Worm (Caenorhabditis elegans) whole organism, young adult: ENCODE results near the gene dhc-3.
"Not testable (repeated sequence)": the region's sequence is repeated elsewhere in the genome, so short reads cannot be mapped to it uniquely, and the experiment has no call there.

Experiments
- C06A6.2 ChIP-seq: fragments of 200-800 bp; sonication (Bioruptor generic); conservative IDR thresholded peaks from 2 replicates; pipeline ENCODE4 v1.3.6; 2022; ENCODE audit warnings: missing genetic modification characterization, missing compliant biosample characterization
- F10E7.11 ChIP-seq: sonication (generic microtip); optimal IDR thresholded peaks from 2 replicates; lab custom pipeline; 2017; ENCODE audit warnings: mild to moderate bottlenecking, missing genetic modification characterization, moderate library complexity, missing compliant biosample characterization
- F23B12.7 ChIP-seq: sonication (generic microtip); optimal IDR thresholded peaks from 2 replicates; lab custom pipeline; 2017; ENCODE audit warnings: missing genetic modification characterization, mild to moderate bottlenecking, missing compliant biosample characterization, antibody characterized with exemption, moderate library complexity; ENCODE audit not compliant: insufficient read depth
- F33H1.4 ChIP-seq: fragments of 200-800 bp; sonication (Bioruptor generic); IDR thresholded peaks from 2 replicates; pipeline ENCODE4 v1.3.6; 2022; ENCODE audit warnings: missing genetic modification reagents, missing genetic modification characterization, missing compliant biosample characterization
- F37B4.10 ChIP-seq: fragments of 200-800 bp; sonication (Bioruptor generic); IDR thresholded peaks from 2 replicates; pipeline ENCODE4 v1.3.6; 2022; ENCODE audit warnings: missing genetic modification characterization, missing compliant biosample characterization
- F49E8.2 ChIP-seq: sonication (generic microtip); optimal IDR thresholded peaks from 3 replicates; lab custom pipeline; 2017; ENCODE audit warnings: missing genetic modification characterization, mild to moderate bottlenecking, missing compliant biosample characterization, antibody characterized with exemption, moderate library complexity; ENCODE audit not compliant: insufficient read depth
- F57C9.4 ChIP-seq: sonication (generic microtip); optimal IDR thresholded peaks from 2 replicates; lab custom pipeline; 2017; ENCODE audit warnings: mild to moderate bottlenecking, missing genetic modification characterization, missing compliant biosample characterization
- Y56A3A.18 ChIP-seq: fragments of 200-800 bp; sonication (Bioruptor generic); IDR thresholded peaks from 2 replicates; pipeline ENCODE4 v1.3.6; 2022; ENCODE audit warnings: missing genetic modification reagents, missing genetic modification characterization, missing compliant biosample characterization
- atf-7 ChIP-seq: sonication (generic microtip); optimal IDR thresholded peaks from 2 replicates; lab custom pipeline; 2017; ENCODE audit warnings: mild to moderate bottlenecking, missing genetic modification characterization, missing compliant biosample characterization
- attf-6 ChIP-seq: fragments of 200-800 bp; sonication (Bioruptor generic); IDR thresholded peaks from 2 replicates; pipeline ENCODE4 v1.3.6; 2022; ENCODE audit warnings: missing genetic modification reagents, missing genetic modification characterization, missing compliant biosample characterization
- bed-2 ChIP-seq: fragments of 200-800 bp; sonication (Bioruptor generic); IDR thresholded peaks from 2 replicates; pipeline ENCODE4 v1.3.6; 2022; ENCODE audit warnings: missing genetic modification reagents, missing genetic modification characterization, missing compliant biosample characterization
- cebp-2 ChIP-seq: fragments of 200-800 bp; sonication (Bioruptor generic); IDR thresholded peaks from 2 replicates; pipeline ENCODE4 v1.3.6; 2022; ENCODE audit warnings: missing genetic modification characterization, missing compliant biosample characterization
- ceh-100 ChIP-seq: fragments of 200-800 bp; sonication (Bioruptor generic); IDR thresholded peaks from 2 replicates; pipeline ENCODE4 v1.3.6; 2022; ENCODE audit warnings: missing genetic modification reagents, missing genetic modification characterization, missing compliant biosample characterization
- ceh-58 ChIP-seq: fragments of 200-800 bp; sonication (Bioruptor generic); IDR thresholded peaks from 2 replicates; pipeline ENCODE4 v1.3.6; 2022; ENCODE audit warnings: missing genetic modification characterization, missing compliant biosample characterization
- ceh-79 ChIP-seq: sonication (generic microtip); optimal IDR thresholded peaks from 2 replicates; lab custom pipeline; 2017; ENCODE audit warnings: mild to moderate bottlenecking, missing genetic modification characterization, missing compliant biosample characterization
- ceh-91 ChIP-seq: fragments of 200-800 bp; sonication (Bioruptor generic); IDR thresholded peaks from 2 replicates; pipeline ENCODE4 v1.3.6; 2022; ENCODE audit warnings: missing genetic modification reagents, missing genetic modification characterization, missing compliant biosample characterization
- chd-7 ChIP-seq: sonication (generic microtip); optimal IDR thresholded peaks from 2 replicates; lab custom pipeline; 2016; ENCODE audit warnings: mild to moderate bottlenecking, missing genetic modification characterization, moderate library complexity, missing compliant biosample characterization
- dpff-1 ChIP-seq: sonication (generic microtip); optimal IDR thresholded peaks from 2 replicates; lab custom pipeline; 2017; ENCODE audit warnings: mild to moderate bottlenecking, missing genetic modification characterization, missing compliant biosample characterization
- dpl-1 ChIP-seq: fragments of 150-350 bp; optimal IDR thresholded peaks from 2 replicates; lab custom pipeline; 2014; ENCODE audit warnings: missing biosample characterization, missing genetic modification reagents, missing genetic modification characterization
- efl-1 ChIP-seq: fragments of 150-350 bp; optimal IDR thresholded peaks from 2 replicates; lab custom pipeline; 2014; ENCODE audit warnings: missing biosample characterization, missing genetic modification reagents, missing genetic modification characterization
- egl-18 ChIP-seq: fragments of 200-800 bp; sonication (Bioruptor generic); IDR thresholded peaks from 2 replicates; pipeline ENCODE4 v1.3.6; 2022; ENCODE audit warnings: missing genetic modification reagents, missing genetic modification characterization, missing compliant biosample characterization
- egrh-3 ChIP-seq: fragments of 200-800 bp; sonication (Bioruptor generic); IDR thresholded peaks from 2 replicates; pipeline ENCODE4 v1.3.6; 2022; ENCODE audit warnings: missing genetic modification reagents, missing genetic modification characterization, missing compliant biosample characterization
- ekl-4 ChIP-seq: fragments of 200-800 bp; sonication (Bioruptor generic); IDR thresholded peaks from 2 replicates; pipeline ENCODE4 v1.3.6; 2022; ENCODE audit warnings: missing genetic modification reagents, missing genetic modification characterization, missing compliant biosample characterization
- fkh-3 ChIP-seq: sonication (generic microtip); optimal IDR thresholded peaks from 2 replicates; lab custom pipeline; 2016; ENCODE audit warnings: mild to moderate bottlenecking, missing genetic modification characterization, missing compliant biosample characterization
- lag-1 ChIP-seq: fragments of 200-800 bp; sonication (Bioruptor generic); IDR thresholded peaks from 2 replicates; pipeline ENCODE4 v1.3.6; 2022; ENCODE audit warnings: missing genetic modification reagents, missing genetic modification characterization, missing compliant biosample characterization
- lir-1 ChIP-seq: fragments of 200-800 bp; sonication (Bioruptor generic); conservative IDR thresholded peaks from 2 replicates; pipeline ENCODE4 v1.3.6; 2022; ENCODE audit warnings: missing genetic modification reagents, missing genetic modification characterization, missing compliant biosample characterization
- lsl-1 ChIP-seq: fragments of 200-800 bp; sonication (Bioruptor generic); optimal IDR thresholded peaks from 2 replicates; lab custom pipeline; 2018; ENCODE audit warnings: mild to moderate bottlenecking, missing genetic modification characterization, moderate library complexity, missing compliant biosample characterization
- madf-8 ChIP-seq: fragments of 200-800 bp; sonication (Bioruptor generic); conservative IDR thresholded peaks from 2 replicates; pipeline ENCODE4 v1.3.6; 2022; ENCODE audit warnings: missing genetic modification reagents, missing genetic modification characterization, missing compliant biosample characterization
- mel-28 ChIP-seq: sonication (generic microtip); optimal IDR thresholded peaks from 2 replicates; lab custom pipeline; 2016; ENCODE audit warnings: borderline replicate concordance, mild to moderate bottlenecking, missing genetic modification characterization, missing compliant biosample characterization
- mxl-1 ChIP-seq: sonication (generic microtip); optimal IDR thresholded peaks from 2 replicates; lab custom pipeline; 2016; ENCODE audit warnings: missing genetic modification characterization, missing compliant biosample characterization
- nhr-80 ChIP-seq: sonication (generic microtip); optimal IDR thresholded peaks from 2 replicates; lab custom pipeline; 2016; ENCODE audit warnings: missing genetic modification characterization, missing compliant biosample characterization
- pbrm-1 ChIP-seq: fragments of 200-800 bp; sonication (Bioruptor generic); IDR thresholded peaks from 2 replicates; pipeline ENCODE4 v1.3.6; 2022; ENCODE audit warnings: missing genetic modification reagents, missing genetic modification characterization, missing compliant biosample characterization
- pha-4 ChIP-seq: fragments of 150-350 bp; sonication (generic microtip); optimal IDR thresholded peaks from 2 replicates; lab custom pipeline; 2014; ENCODE audit warnings: missing biosample characterization, missing genetic modification reagents, missing genetic modification characterization
- rpc-1 ChIP-seq, 2 experiments: fragments of 150-350 bp in 1 of 2; sonication (generic microtip) in 1 of 2; optimal IDR thresholded peaks; 2 replicates each; lab custom pipeline; 2014 to 2018; ENCODE audit warnings: missing biosample characterization in 1 of 2, missing genetic modification characterization in 1 of 2, missing genetic modification reagents in 1 of 2, missing genotype in 1 of 2
- snpc-4 ChIP-seq, 5 experiments: fragments of 150-350 bp in 1 of 5; sonication (generic microtip) in 4 of 5; optimal IDR thresholded peaks; 2 replicates each; lab custom pipeline; 2014 to 2018; ENCODE audit warnings: missing genetic modification characterization in 5 of 5, missing biosample characterization in 3 of 5, antibody characterized with exemption in 2 of 5, mild to moderate bottlenecking in 2 of 5, missing compliant biosample characterization in 2 of 5, missing genotype in 2 of 5, moderate library complexity in 2 of 5, missing genetic modification reagents in 1 of 5
- somi-1 ChIP-seq: fragments of 200-800 bp; sonication (Bioruptor generic); optimal IDR thresholded peaks from 2 replicates; lab custom pipeline; 2018; ENCODE audit warnings: mild to moderate bottlenecking, missing genetic modification characterization, missing compliant biosample characterization
- tbp1 ChIP-seq: fragments of 200-800 bp; sonication (Bioruptor generic); optimal IDR thresholded peaks from 2 replicates; lab custom pipeline; 2018; ENCODE audit warnings: mild to moderate bottlenecking, missing genetic modification characterization, missing compliant biosample characterization
- unc-62 ChIP-seq: fragments of 150-350 bp; optimal IDR thresholded peaks from 2 replicates; lab custom pipeline; 2014; ENCODE audit warnings: missing biosample characterization, missing genetic modification reagents, missing genetic modification characterization
- zim-3 ChIP-seq: sonication (generic microtip); optimal IDR thresholded peaks from 2 replicates; lab custom pipeline; 2017; ENCODE audit warnings: mild to moderate bottlenecking, missing genetic modification characterization, moderate library complexity, missing compliant biosample characterization
- ztf-22 ChIP-seq: fragments of 200-800 bp; sonication (Bioruptor generic); optimal IDR thresholded peaks from 2 replicates; lab custom pipeline; 2018; ENCODE audit warnings: mild to moderate bottlenecking, missing genetic modification characterization, moderate library complexity, missing compliant biosample characterization
- ztf-28 ChIP-seq: fragments of 200-800 bp; sonication (Bioruptor generic); IDR thresholded peaks from 2 replicates; pipeline ENCODE4 v1.3.6; 2022; ENCODE audit warnings: missing genetic modification reagents, missing genetic modification characterization, missing compliant biosample characterization

Gene dhc-3

DNA sequence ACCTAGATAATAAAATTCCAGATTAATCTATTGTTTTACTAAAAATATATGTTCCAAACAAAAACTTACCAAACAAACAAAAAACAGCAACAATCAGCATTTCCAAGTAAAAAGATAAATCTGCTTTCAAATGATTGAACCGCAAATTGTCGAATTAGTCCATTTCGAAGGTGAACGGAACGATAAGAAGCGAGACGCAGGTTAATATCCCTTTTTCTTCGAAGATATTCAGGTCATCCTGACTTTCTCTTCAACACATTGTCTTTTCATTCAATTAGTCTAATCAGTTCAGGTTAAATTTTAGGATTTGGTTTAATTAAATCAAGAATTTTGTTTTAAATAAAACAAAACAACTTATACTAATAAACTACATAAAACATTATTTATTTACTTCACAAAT, 5.4 kb upstream of the dhc-3 start, which contains the start of gene B0365.9 (continued):
- TF ChIP-seq rpc-1 (optimal IDR thresholded peaks at IDR 0.05; lab: Kevin White, UChicago) (no peak), rpc-1 (tag; optimal IDR thresholded peaks at IDR 0.05; lab: Kevin White, UChicago) (no peak), mxl-1 (tag; lab: Kevin White, UChicago) (no peak), ztf-28 (no peak), cebp-2 (no peak)

DNA sequence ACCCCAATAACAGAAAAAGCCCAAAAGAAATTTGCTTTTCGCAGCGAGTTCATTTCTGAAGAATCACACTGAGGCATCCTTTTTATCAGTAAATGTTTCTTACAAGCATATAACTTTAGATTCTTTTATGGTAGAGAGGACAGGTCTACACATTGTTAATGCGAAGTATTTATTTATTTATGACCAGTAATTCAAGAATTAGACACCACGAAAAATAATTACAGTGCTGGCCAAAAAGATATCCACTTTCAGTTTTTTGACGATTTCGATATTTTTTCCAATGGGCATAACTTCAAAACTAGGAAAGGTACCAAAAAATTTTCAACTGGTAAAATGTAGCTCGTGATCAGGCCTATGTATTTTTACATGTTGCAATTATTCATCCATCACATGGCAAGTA, 4.0 kb upstream of the dhc-3 start, which contains the start of gene clec-225:
TSS of gene clec-225 (minus strand) at position 101 of the 400 bp plus-strand sequence.
- TF ChIP-seq mel-28 (tag; lab: Kevin White, UChicago); ceh-58; ceh-91 (GFP tag; lab: Robert Waterston, UW): not testable (repeated sequence)

DNA sequence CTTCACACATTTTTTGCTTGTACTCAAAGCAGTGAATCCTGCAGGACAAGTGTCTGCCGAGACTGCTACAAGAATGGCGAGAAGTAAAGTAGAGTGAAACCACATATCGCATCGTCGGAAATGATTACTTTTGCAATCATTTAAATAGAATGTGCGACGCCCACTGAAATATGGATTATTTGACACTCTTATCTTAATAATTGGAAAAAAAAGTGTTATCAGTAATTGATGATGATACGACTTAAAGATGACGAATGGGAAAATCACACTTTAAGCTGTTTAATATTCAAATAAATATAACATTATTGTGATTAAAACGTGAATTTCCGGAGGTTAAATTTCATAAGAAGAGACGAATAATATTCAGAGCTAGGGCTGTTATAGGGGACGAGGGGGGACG, 826 bp upstream of the dhc-3 start, which contains the start of gene clec-41:
TSS of gene clec-41 (minus strand) at position 147 of the 400 bp plus-strand sequence.
- peak; percentile 81 for TF ChIP-seq nhr-80
- TF ChIP-seq atf-7 (tag; lab: Kevin White, UChicago): no peak

- TF ChIP-seq lsl-1 (peak; percentile 56), nhr-80 (no peak), chd-7 (tag; lab: Kevin White, UChicago) (no peak), lir-1 (no peak), attf-6 (GFP tag; lab: Robert Waterston, UW) (no peak), Y56A3A.18 (GFP tag; lab: Robert Waterston, UW) (no peak), F49E8.2 (tag; lab: Kevin White, UChicago) (no peak), F57C9.4 (tag; lab: Kevin White, UChicago) (no peak), pbrm-1 (GFP tag; lab: Robert Waterston, UW) (no peak), ceh-79 (tag; lab: Kevin White, UChicago) (no peak), ceh-91 (GFP tag; lab: Robert Waterston, UW) (0 out of 2 replicates have a peak, but pooled peaks have one; percentile 37), ztf-22 (GFP tag; lab: Kevin White, UChicago) (no peak), F37B4.10 (GFP tag; lab: Robert Waterston, UW) (no peak), dpl-1 (GFP tag; lab: Kevin White, UChicago) (peak; percentile 40), zim-3 (tag; lab: Kevin White, UChicago) (no peak), fkh-3 (tag; lab: Kevin White, UChicago) (no peak), ekl-4 (GFP tag; lab: Robert Waterston, UW) (no peak), lag-1 (no peak), dpff-1 (tag; lab: Kevin White, UChicago) (no peak), tbp1 (GFP tag; lab: Kevin White, UChicago) (no peak), egrh-3 (no peak), bed-2 (GFP tag; lab: Robert Waterston, UW) (no peak), F33H1.4 (GFP tag; lab: Robert Waterston, UW) (peak; percentile 47), madf-8 (GFP tag; lab: Robert Waterston, UW) (0 out of 2 replicates have a peak, but pooled peaks have one; percentile 7), snpc-4 (GFP tag; optimal IDR thresholded peaks at IDR 0.05; lab: Kevin White, UChicago) (no peak), snpc-4 (tag; optimal IDR thresholded peaks at IDR 0.05; lab: Kevin White, UChicago) (no peak), pha-4 (tag; lab: Kevin White, UChicago) (no peak), efl-1 (GFP tag; lab: Kevin White, UChicago) (peak; percentile 57), unc-62 (GFP tag; lab: Kevin White, UChicago) (no peak), somi-1 (GFP tag; lab: Kevin White, UChicago) (no peak), egl-18 (no peak), F10E7.11 (tag; lab: Kevin White, UChicago) (no peak), F23B12.7 (no peak), ceh-100 (no peak), C06A6.2 (no peak)
Observed at ce11 chrV:13152575-13152974, 13.8 kb downstream of the dhc-3 start, which contains the start of gene noca-1. noca-1 (plus strand) TSS chrV:13152919.
